Worm (Caenorhabditis elegans) whole organism, early embryonic: ENCODE measurements around the gene col-143.

Source experiments
- B0310.2 ChIP-seq: sonication (generic microtip); optimal IDR thresholded peaks from 2 replicates; lab custom pipeline; 2016; ENCODE audit warnings: mild to moderate bottlenecking, missing genetic modification characterization, missing compliant biosample characterization
- F13C5.2 ChIP-seq: sonication (generic microtip); optimal IDR thresholded peaks from 2 replicates; lab custom pipeline; 2017; ENCODE audit warnings: mild to moderate bottlenecking, missing genetic modification characterization, inconsistent platforms, missing compliant biosample characterization
- aly-1 ChIP-seq: sonication (generic microtip); optimal IDR thresholded peaks from 2 replicates; lab custom pipeline; 2016; ENCODE audit warnings: missing genetic modification characterization, missing compliant biosample characterization
- ama-1 ChIP-seq: fragments of 150-350 bp; optimal IDR thresholded peaks from 2 replicates; lab custom pipeline; 2014
- ceh-13 ChIP-seq: fragments of 200-800 bp; sonication (Bioruptor generic); optimal IDR thresholded peaks from 2 replicates; lab custom pipeline; 2018; ENCODE audit warnings: mild to moderate bottlenecking, missing genetic modification characterization, missing compliant biosample characterization
- ceh-36 ChIP-seq: sonication (generic microtip); optimal IDR thresholded peaks from 2 replicates; lab custom pipeline; 2016; ENCODE audit warnings: missing genetic modification characterization, inconsistent platforms, missing compliant biosample characterization
- ets-7 ChIP-seq: sonication (generic microtip); optimal IDR thresholded peaks from 2 replicates; lab custom pipeline; 2016; ENCODE audit warnings: missing genotype, missing genetic modification characterization, missing compliant biosample characterization
- flt-1 ChIP-seq: fragments of 200-800 bp; sonication (Bioruptor generic); IDR thresholded peaks from 2 replicates; pipeline ENCODE4 v1.3.6; 2022; ENCODE audit warnings: missing genetic modification characterization, missing compliant biosample characterization
- hmg-4 ChIP-seq: fragments of 200-800 bp; sonication (Bioruptor generic); optimal IDR thresholded peaks from 2 replicates; lab custom pipeline; 2018; ENCODE audit warnings: mild to moderate bottlenecking, missing genetic modification characterization, missing compliant biosample characterization
- hnd-1 ChIP-seq: sonication (generic microtip); optimal IDR thresholded peaks from 2 replicates; lab custom pipeline; 2016; ENCODE audit warnings: missing genetic modification characterization, missing compliant biosample characterization
- scrt-1 ChIP-seq: fragments of 200-800 bp; sonication (Bioruptor generic); IDR thresholded peaks from 2 replicates; pipeline ENCODE4 v1.3.6; 2022; ENCODE audit warnings: missing genetic modification characterization, missing compliant biosample characterization
- tbx-11 ChIP-seq: fragments of 200-800 bp; sonication (Bioruptor generic); IDR thresholded peaks from 2 replicates; pipeline ENCODE4 v1.3.6; 2022; ENCODE audit warnings: missing genetic modification characterization, missing compliant biosample characterization
- tbx-37 ChIP-seq: fragments of 200-800 bp; sonication (Bioruptor generic); conservative IDR thresholded peaks from 2 replicates; pipeline ENCODE4 v1.3.6; 2022; ENCODE audit warnings: missing genetic modification reagents, missing genetic modification characterization, missing compliant biosample characterization
- tra-4 ChIP-seq: sonication (generic microtip); optimal IDR thresholded peaks from 2 replicates; lab custom pipeline; 2017; ENCODE audit warnings: missing genetic modification characterization, missing compliant biosample characterization

DNA sequence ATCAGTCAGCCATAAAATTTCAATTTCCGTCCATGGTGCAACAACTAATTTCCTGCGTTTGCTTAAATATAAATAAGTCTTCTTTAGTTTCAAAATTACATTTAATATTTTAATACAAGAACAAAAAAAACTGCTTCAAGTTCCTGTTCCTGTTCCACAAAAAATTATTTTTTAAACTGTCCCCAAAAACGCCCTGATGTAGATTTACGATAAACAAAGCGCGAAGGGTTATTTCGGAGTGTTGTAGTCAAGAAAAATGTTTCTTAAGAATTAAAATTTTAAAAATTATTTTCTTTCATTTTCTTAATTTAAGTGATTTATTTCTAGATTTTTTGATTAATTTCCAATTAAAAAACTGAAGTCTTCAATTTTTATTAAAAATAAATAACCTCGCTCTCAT is 3.2 kb downstream of the col-143 start, which contains the start of gene T15B7.15:
- TF ChIP-seq tbx-11 (no peak), ama-1 (lab: Kevin White, UChicago) (no peak), tbx-37 (no peak), F13C5.2 (no peak), ceh-36 (tag; lab: Kevin White, UChicago) (no peak), scrt-1 (GFP tag; lab: Robert Waterston, UW) (no peak), ceh-13 (GFP tag; lab: Kevin White, UChicago) (no peak), B0310.2 (tag; lab: Kevin White, UChicago) (no peak), ets-7 (tag; lab: Kevin White, UChicago) (no peak), flt-1 (GFP tag; lab: Robert Waterston, UW) (no peak), tra-4 (tag; lab: Kevin White, UChicago) (no peak), hmg-4 (no peak), hnd-1 (tag; lab: Kevin White, UChicago) (no peak), aly-1 (tag; lab: Kevin White, UChicago) (no peak)
